Fruit fly (Drosophila melanogaster): ENCODE results near the gene CG32040.
A peak's percentile ranks its signal among the peaks of the same experiment; 100 is the strongest.

CG32040 gene

DNA sequence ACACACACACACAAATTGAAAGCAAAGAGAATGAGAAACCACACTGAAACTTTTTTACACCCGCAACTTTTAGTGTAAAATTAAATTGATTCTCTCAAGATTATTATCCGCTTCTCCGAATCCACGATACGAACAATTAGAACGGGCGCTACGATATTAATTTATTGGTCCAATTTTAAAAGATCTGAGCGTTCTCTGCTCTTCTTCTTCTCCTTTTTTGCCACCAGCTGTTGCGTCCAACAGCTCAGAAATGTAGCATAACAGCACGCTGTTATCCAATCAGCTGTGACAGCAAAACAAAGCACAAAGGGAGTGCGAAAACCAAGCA, 4.8 kb downstream of the CG32040 start, which contains the start of the genes UGP and Svip:
TSS of gene UGP (minus strand) at position 223 of the 328 bp plus-strand sequence.
TSS of gene Svip (plus strand) at position 287 of the 328 bp plus-strand sequence.
- no peak for TF ChIP-seq CG17801 (GFP tag; optimal IDR thresholded peaks at IDR 0.05; ENCODE audit: partially characterized antibody)

DNA sequence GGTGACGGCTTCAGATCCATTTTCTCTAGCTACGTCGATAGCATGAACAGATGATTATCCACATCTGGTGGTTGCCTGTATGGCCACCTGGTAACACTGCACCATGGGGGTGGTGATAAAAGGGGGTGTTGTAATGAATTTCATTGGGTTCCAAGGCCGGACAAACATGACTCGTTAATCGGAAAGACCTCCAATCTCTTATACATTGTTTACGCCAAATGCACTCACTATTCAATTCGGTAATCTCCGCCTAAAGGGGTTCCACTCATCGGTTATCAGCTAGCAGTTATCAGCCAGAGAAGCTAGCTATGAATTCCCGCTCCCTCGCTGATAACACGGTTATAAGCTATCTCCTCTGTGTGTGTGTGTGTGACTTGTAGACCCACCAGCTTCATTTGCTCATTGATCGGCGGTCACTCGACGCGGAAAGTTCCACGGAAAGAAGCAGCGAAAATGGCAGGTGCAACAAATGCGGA, 6.4 kb downstream of the CG32040 start, which contains the start of gene Pdxk:
TSS of gene Pdxk (plus strand) at position 100 of the 476 bp plus-strand sequence.
- TF ChIP-seq CG17801 (GFP tag; optimal IDR thresholded peaks at IDR 0.05; ENCODE audit: partially characterized antibody) = peak; percentile 47

DNA sequence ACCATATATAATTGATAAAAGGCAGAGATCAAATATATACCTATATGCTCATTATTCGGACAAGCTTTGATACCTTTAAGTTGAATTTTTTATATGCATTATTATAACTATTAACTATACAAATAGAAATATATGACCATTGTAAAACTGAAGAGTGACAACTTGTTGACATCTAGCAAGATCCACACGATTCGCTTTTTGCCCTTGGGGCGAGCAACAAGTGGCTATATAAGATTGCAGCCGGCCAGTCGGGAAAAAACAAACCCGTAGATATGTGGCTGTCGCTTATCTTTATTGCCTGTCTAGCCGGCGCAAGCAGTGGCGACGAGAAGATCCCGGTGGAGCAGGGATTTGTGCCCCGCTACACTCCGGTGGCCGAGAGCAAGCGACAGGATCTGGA, 8.1 kb downstream of the CG32040 start, which contains the start of gene CG34456:
TSS of gene CG34456 (plus strand) at position 215 of the 400 bp plus-strand sequence.
- TF ChIP-seq CG17801 (GFP tag; optimal IDR thresholded peaks at IDR 0.05; ENCODE audit: partially characterized antibody) = peak; percentile 62

DNA sequence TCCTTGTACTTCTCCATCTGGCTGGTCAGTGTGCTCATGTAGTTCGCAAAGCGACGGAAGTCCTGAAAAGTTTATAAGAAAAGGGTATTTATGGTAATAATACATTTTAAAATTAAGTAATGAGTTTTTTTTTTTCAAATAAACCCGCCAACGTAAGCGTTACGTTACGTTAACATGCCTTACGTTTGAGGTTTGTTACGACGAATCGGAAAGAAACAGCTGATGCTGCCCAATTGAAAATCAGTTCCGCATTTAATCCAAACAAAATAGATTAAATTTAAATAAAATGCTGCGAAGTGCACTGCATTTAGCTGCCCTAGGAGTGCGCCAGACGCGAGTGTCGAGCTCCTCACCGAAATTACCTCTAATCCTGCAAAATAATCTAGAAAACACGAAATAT, 10.3 kb downstream of the CG32040 start, which contains the start of gene mRRF1:
TSS of gene mRRF1 (plus strand) at position 220 of the 400 bp plus-strand sequence.
- no peak for TF ChIP-seq CG17801 (GFP tag; optimal IDR thresholded peaks at IDR 0.05; ENCODE audit: partially characterized antibody)

DNA sequence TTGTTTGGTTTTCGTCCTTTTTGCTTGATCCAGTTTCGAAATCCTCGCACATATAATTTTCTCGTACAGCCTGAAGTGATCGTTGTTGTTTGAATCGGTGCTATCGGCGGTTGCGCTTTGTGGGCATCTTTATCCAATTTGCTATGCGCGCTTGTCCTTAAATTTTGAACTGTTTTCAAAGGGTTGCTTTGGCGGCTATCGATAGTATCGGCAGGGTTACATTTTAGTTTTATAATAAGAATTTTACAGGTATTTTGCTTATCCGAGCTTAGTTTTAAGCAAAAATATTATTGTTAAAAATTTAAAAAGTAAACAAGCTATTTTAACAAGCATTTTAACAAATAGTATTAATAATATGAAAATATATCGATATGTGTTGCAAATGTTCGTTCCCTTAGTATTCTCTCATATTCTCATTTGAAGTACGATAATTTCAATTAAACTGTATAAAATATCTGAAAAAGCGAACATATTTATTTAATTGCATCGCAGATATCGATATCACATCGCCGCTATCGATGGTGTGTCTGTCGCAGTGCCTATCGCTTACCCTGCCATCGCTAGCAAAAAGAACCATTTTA, 13.1 kb downstream of the CG32040 start, which contains the start of the genes Klp67A and CG4452:
TSS of gene Klp67A (minus strand) at position 197 of the 581 bp plus-strand sequence.
TSS of gene CG4452 (plus strand) at position 528 of the 581 bp plus-strand sequence.
- TF ChIP-seq CG17801 (GFP tag; optimal IDR thresholded peaks at IDR 0.05; ENCODE audit: partially characterized antibody) = no peak

DNA sequence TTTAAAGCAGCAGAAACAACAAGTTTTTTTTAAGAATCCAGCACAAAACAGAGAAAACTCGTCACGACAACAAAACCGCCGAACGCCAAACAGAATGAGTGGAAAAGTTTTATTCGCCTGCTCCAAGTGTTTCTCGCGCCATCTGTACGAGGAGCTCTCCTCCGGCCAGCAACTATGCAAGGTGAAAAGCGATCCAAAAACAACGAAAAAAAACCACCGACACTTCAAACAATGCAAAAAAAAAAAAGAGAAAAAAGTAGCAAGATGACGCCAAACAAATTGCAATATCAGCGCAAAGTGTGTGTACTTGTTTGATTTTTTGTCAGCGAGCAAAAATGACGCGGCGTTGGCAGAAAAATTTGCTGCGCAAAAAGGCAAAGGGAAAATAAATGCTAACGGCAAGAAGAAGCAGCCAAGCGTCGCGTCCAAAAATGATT, 13.6 kb downstream of the CG32040 start:
- peak; percentile 78 for TF ChIP-seq CG17801 (GFP tag; optimal IDR thresholded peaks at IDR 0.05; ENCODE audit: partially characterized antibody)

DNA sequence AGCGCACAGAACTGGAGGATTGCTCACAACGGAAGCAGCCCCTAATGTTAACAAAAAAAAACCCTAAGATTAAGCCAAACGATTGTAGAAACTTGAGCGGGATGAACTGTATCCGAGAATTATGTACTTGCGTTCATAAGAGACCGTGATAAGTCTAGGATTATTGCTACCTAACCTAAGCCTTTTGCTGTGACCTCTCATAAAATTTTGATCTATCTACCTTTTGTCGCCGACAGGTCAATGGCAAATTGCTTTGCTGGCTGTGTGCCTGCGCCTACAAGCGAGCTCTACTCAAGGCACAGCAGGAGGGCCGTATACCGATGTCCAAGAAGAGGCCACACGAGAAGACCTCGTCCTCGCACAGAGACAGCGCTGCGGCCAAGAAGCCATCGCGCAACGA, 14.8 kb downstream of the CG32040 start:
- no peak for TF ChIP-seq CG17801 (GFP tag; optimal IDR thresholded peaks at IDR 0.05; ENCODE audit: partially characterized antibody)

DNA sequence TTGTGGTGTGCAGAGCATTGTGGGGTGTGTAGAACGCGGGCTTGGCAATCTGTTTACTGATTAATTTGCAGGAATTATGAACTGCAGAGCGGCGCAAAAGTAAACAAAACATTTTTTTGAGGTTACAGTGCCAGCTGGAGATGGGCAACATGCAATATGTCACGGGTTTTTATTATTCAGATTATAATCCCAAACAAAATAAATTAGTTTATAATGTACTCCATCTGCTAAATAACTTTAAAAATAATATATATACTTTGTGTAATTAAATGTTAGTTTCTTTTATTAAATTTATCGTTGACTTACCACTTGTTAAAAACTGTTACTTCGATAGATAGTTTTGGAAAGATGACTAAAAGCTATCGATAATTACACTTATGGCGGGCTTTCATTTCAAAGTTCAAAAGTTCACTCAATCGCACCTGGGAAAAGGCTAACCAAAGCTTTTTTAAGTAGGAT, 17.1 kb downstream of the CG32040 start, which contains the start of gene Fdx1:
TSS of gene Fdx1 (minus strand) at position 332 of the 459 bp plus-strand sequence.
- TF ChIP-seq CG17801 (GFP tag; optimal IDR thresholded peaks at IDR 0.05; ENCODE audit: partially characterized antibody) = peak; percentile 64

DNA sequence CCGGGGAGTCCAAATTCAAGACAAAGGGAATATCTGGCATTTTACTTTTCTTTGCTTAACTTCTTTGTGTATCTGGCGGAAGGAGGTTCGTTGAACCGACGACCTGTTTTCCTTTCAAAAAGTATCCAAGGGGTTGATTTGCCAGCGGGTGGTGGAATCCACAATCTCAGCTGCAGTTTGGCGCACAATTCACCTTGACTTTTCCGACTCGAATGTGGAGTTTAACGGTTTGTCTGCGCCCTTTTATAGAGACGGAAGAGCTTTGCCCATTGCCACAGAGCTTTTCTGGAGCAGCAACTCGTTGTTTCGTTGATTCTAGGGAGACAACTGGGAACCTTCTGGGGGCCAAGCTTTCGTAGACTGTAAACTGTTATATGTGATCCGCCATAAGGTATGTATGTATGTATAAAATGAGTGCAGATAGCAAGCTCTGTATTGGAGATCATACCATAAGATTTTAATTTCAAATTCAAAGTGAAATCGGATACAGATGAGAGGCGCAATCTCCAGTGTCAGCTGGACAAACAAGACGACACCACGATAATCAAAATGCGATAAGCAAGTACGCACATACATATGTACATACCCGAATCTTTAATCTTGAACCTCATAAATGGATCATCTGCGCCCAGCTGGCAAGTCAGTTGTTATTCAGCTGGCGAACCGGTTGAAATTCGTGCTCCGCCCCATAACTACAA, 18.6 kb downstream of the CG32040 start, which contains the start of the genes Hsp67Bc, CG4456 and Hsp22:
TSS of gene Hsp67Bc (minus strand) at position 220 of the 698 bp plus-strand sequence.
TSS of gene CG4456 (plus strand) at position 445 of the 698 bp plus-strand sequence.
TSS of gene Hsp22 (plus strand) at position 654 of the 698 bp plus-strand sequence.
- no peak for TF ChIP-seq CG17801 (GFP tag; optimal IDR thresholded peaks at IDR 0.05; ENCODE audit: partially characterized antibody)

DNA sequence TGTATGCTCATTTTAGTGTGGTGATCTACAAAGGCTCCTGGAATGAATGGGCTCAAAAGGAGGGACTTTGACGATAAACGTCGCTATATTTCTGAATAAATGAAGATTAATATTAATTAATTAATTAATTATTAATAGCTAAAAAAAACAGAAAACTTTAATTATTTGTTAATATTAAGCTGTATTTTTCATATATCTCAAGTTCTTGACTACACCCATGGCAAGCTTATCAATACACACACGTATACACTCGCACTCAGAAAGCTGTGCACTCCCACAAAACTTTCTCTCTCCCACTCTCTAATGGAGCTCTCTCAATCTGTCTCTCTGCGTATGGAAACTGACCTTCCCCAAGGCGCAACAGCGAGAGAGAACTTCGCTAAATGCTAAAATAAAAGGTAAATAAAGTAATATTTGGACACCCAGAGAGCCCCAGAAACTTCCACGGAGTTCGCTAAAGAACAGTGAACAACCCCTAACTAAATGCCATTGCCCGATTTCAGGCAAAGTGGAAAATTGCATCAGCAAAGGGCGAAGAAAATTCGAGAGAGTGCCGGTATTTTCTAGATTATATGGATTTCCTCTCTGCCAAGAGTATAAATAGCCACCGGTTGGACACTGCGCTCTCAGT, 19.7 kb downstream of the CG32040 start:
- no peak for TF ChIP-seq CG17801 (GFP tag; optimal IDR thresholded peaks at IDR 0.05; ENCODE audit: partially characterized antibody)

DNA sequence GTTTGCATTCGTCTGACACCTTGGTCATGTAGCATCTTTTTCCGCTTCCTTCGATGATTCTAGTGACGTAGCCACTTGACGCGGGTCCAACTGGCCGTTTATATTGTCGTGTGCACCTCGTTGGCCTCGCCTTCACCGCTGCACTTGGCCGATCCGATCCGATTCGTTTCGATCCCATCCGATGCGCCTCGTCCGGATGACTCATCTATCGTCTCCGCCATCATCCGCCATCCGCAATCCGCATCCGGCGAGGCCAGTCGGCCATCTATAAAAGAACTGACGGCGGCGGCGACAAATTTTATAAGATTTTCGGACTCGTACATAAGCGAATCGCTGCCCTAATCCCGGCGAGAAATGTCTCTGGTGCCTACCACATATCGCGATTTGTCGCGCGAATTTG, 21.3 kb downstream of the CG32040 start, which contains the start of gene CG4461:
TSS of gene CG4461 (plus strand) at position 301 of the 400 bp plus-strand sequence.
- TF ChIP-seq CG17801 (GFP tag; optimal IDR thresholded peaks at IDR 0.05; ENCODE audit: partially characterized antibody) = no peak

DNA sequence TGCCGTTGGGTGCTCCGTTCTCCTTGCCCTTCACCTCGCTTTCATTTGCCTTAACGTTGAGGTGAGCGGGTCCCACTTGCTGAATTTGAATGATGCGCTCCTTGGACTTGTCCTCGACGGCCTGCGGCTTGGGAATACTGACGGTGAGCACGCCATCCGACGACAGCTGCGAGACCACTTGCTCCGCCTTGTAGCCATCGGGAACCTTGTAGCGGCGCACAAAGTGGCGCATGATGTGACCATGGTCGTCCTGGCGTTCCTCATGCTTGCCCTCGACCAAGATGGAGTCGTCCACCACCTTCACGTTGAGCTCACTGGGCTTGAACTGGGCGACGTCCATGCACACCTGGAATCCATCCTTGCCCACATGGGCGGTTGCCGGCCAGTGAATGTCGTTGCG, 22.7 kb downstream of the CG32040 start:
- TF ChIP-seq CG17801 (GFP tag; optimal IDR thresholded peaks at IDR 0.05; ENCODE audit: partially characterized antibody) = no peak

DNA sequence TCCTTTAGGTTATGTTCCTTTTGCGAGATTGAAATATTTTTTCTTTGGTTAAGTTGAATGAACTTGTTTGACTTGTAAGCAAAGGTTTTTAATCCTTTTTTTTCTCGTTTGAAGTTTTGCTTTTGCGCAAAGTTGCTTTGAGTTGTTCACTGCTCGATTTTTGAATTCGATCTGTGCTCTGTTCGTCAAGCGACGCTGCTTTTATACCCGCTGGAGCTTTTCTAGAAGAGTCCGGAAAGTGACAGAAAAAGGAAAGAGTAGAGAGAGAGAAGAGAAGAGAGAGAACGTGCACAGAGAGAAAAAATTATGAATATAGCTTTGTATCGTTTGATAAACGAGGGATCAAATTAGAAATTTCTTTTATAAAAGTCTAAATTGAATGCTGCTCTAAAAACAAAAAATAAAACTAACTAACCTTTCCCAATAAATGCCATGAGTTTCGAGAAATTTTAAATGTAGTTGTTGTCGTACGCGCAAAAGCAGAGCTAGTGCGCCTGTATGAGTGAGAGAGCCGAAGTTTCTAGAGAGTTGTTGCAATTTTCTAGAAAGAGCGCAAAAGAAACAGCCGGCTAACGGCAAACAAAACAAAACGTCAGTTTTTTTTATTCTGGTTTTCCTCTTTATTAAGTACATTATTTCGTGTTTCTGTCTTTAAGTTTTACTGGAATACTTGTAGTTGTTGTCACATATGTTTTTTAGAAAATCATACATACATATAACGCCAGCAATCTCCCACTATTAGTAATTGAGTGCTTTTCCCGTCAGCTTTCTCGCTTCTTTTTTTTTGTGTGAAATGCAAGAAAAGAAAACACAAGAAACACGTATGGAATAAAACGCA, 23.6 kb downstream of the CG32040 start, which contains the start of gene Hsp26:
TSS of gene Hsp26 (minus strand) at position 230 of the 838 bp plus-strand sequence.
- peak; percentile 90 for TF ChIP-seq CG17801 (GFP tag; optimal IDR thresholded peaks at IDR 0.05; ENCODE audit: partially characterized antibody)
